Worm (Caenorhabditis elegans) whole organism, young adult: ENCODE data around the gene best-7.

Experiments used
- ama-1 ChIP-seq, 3 experiments: fragments of 150-350 bp in 1 of 3; sonication (generic microtip) in 2 of 3; optimal IDR thresholded peaks; 2 replicates each; lab custom pipeline; 2014 to 2018; ENCODE audit warnings: missing biosample characterization in 2 of 3, missing genetic modification characterization in 2 of 3, missing genetic modification reagents in 2 of 3
- atf-7 ChIP-seq: sonication (generic microtip); optimal IDR thresholded peaks from 2 replicates; lab custom pipeline; 2017; ENCODE audit warnings: mild to moderate bottlenecking, missing genetic modification characterization, missing compliant biosample characterization
- attf-3 ChIP-seq: fragments of 200-800 bp; sonication (Bioruptor generic); conservative IDR thresholded peaks from 2 replicates; pipeline ENCODE4 v1.3.6; 2022; ENCODE audit warnings: missing genetic modification reagents, missing genetic modification characterization, missing compliant biosample characterization
- him-1 ChIP-seq: sonication (generic microtip); optimal IDR thresholded peaks from 2 replicates; lab custom pipeline; 2016; ENCODE audit warnings: missing genotype, missing genetic modification reagents, missing genetic modification characterization, missing compliant biosample characterization
- hlh-12 ChIP-seq: sonication (generic microtip); optimal IDR thresholded peaks from 2 replicates; lab custom pipeline; 2016; ENCODE audit warnings: missing genetic modification characterization, missing compliant biosample characterization
- madf-10 ChIP-seq: sonication (generic microtip); optimal IDR thresholded peaks from 2 replicates; lab custom pipeline; 2016; ENCODE audit warnings: mild to moderate bottlenecking, missing genetic modification characterization, missing compliant biosample characterization
- mes-4 ChIP-seq: sonication (generic microtip); optimal IDR thresholded peaks from 2 replicates; lab custom pipeline; 2016; ENCODE audit warnings: missing genotype, missing genetic modification characterization, missing compliant biosample characterization
- nfya-1 ChIP-seq: sonication (generic microtip); optimal IDR thresholded peaks from 2 replicates; lab custom pipeline; 2017; ENCODE audit warnings: antibody characterized with exemption, missing compliant biosample characterization, missing genetic modification characterization, borderline replicate concordance; ENCODE audit not compliant: insufficient read depth
- pbrm-1 ChIP-seq: fragments of 200-800 bp; sonication (Bioruptor generic); IDR thresholded peaks from 2 replicates; pipeline ENCODE4 v1.3.6; 2022; ENCODE audit warnings: missing genetic modification reagents, missing genetic modification characterization, missing compliant biosample characterization
- sdz-38 ChIP-seq: sonication (generic microtip); optimal IDR thresholded peaks from 2 replicates; lab custom pipeline; 2016; ENCODE audit warnings: missing genotype, missing genetic modification characterization, missing compliant biosample characterization
- snpc-1.3 ChIP-seq: sonication (generic microtip); optimal IDR thresholded peaks from 2 replicates; lab custom pipeline; 2017; ENCODE audit warnings: missing genetic modification characterization, mild to moderate bottlenecking, missing compliant biosample characterization, antibody characterized with exemption, moderate library complexity, missing genotype, missing genetic modification reagents; ENCODE audit not compliant: insufficient read depth
- snpc-3.4 ChIP-seq: sonication (generic microtip); optimal IDR thresholded peaks from 2 replicates; lab custom pipeline; 2017; ENCODE audit warnings: missing genetic modification characterization, mild to moderate bottlenecking, missing compliant biosample characterization, antibody characterized with exemption, moderate library complexity, missing genotype, missing genetic modification reagents
- somi-1 ChIP-seq: fragments of 200-800 bp; sonication (Bioruptor generic); optimal IDR thresholded peaks from 2 replicates; lab custom pipeline; 2018; ENCODE audit warnings: mild to moderate bottlenecking, missing genetic modification characterization, missing compliant biosample characterization
- ztf-26 ChIP-seq: sonication (generic microtip); optimal IDR thresholded peaks from 2 replicates; lab custom pipeline; 2017; ENCODE audit warnings: missing genetic modification characterization, missing compliant biosample characterization

DNA sequence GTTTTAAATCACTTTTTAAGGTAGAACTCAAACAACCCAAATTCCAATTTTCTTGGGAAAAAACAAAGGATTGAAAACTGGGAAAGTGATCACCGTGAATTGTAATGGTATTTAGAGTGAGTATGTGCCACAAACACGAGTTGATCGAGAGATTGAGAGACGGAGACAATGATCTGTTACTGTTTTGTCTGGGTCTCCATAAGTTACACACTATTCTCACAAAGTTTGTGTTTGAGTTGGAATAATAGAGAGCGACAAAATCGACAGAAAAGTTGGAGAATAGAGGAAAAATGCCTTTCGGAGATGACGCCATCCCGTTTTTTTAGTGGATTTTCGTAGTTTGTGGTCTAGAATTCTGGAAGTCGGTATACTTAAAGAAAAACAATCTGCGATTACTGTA lies 41.2 kb upstream of the best-7 start, which contains the start of gene nhr-7:
- TF ChIP-seq hlh-12 (no peak), snpc-1.3 (tag; lab: Kevin White, UChicago) (no peak), somi-1 (no peak), attf-3 (GFP tag; lab: Robert Waterston, UW) (no peak), ama-1 (optimal IDR thresholded peaks at IDR 0.05; lab: Kevin White, UChicago) (no peak), ama-1 (GFP tag; optimal IDR thresholded peaks at IDR 0.05; lab: Kevin White, UChicago) (no peak), mes-4 (tag; lab: Kevin White, UChicago) (no peak), atf-7 (tag; lab: Kevin White, UChicago) (no peak), nfya-1 (tag; lab: Kevin White, UChicago) (no peak), madf-10 (no peak), snpc-3.4 (tag; lab: Kevin White, UChicago) (no peak), pbrm-1 (GFP tag; lab: Robert Waterston, UW) (no peak), ztf-26 (tag; lab: Kevin White, UChicago) (no peak), him-1 (no peak), sdz-38 (tag; lab: Kevin White, UChicago) (no peak)
